Fruit fly (Drosophila melanogaster) whole organism, embryonic: Measurements from ENCODE around the gene Teh1.

Source experiments
- CG10366 ChIP-seq: fragments of 200-800 bp; sonication (Bioruptor generic); IDR thresholded peaks from 2 replicates; pipeline ENCODE4 v1.3.6; 2022; ENCODE audit warnings: missing biosample characterization, missing genetic modification characterization
- CG11085 ChIP-seq: fragments of 200-800 bp; sonication (Bioruptor generic); IDR thresholded peaks from 2 replicates; pipeline ENCODE4 v1.3.6; 2022; ENCODE audit warnings: missing biosample characterization, missing genetic modification characterization
- CG11247 ChIP-seq: fragments of 200-800 bp; sonication (Bioruptor generic); IDR thresholded peaks from 2 replicates; pipeline ENCODE4 v1.3.6; 2022; ENCODE audit warnings: missing biosample characterization, missing genetic modification characterization
- CG12391 ChIP-seq: fragments of 200-800 bp; sonication (Bioruptor generic); optimal IDR thresholded peaks from 3 replicates; lab custom pipeline; 2018; ENCODE audit warnings: missing biosample characterization, mild to moderate bottlenecking, missing genetic modification characterization, moderate library complexity
- CG14667 ChIP-seq: fragments of 200-800 bp; sonication (Bioruptor generic); IDR thresholded peaks from 2 replicates; pipeline ENCODE4 v1.3.6; 2022; ENCODE audit warnings: missing biosample characterization, missing genetic modification characterization
- CG14965 ChIP-seq: fragments of 200-800 bp; sonication (Bioruptor generic); optimal IDR thresholded peaks from 2 replicates; lab custom pipeline; 2016; ENCODE audit warnings: missing biosample characterization, missing genetic modification characterization, borderline replicate concordance
- CG15514 ChIP-seq: fragments of 200-800 bp; sonication (Bioruptor generic); optimal IDR thresholded peaks from 3 replicates; lab custom pipeline; 2017; ENCODE audit warnings: missing biosample characterization, missing genetic modification characterization, mild to moderate bottlenecking, moderate library complexity, missing genetic modification reagents
- CG16813 ChIP-seq: fragments of 200-800 bp; sonication (Bioruptor generic); IDR thresholded peaks from 3 replicates; pipeline ENCODE4 v1.3.6; 2022; ENCODE audit warnings: missing biosample characterization, missing genetic modification characterization; ENCODE audit not compliant: partially characterized antibody
- CG1832 ChIP-seq: fragments of 200-800 bp; sonication (Bioruptor generic); optimal IDR thresholded peaks from 2 replicates; lab custom pipeline; 2017; ENCODE audit warnings: missing biosample characterization, mild to moderate bottlenecking, missing genetic modification characterization, inconsistent platforms
- CG42726 ChIP-seq: fragments of 200-800 bp; sonication (Bioruptor generic); IDR thresholded peaks from 2 replicates; pipeline ENCODE4 v1.3.6; 2022; ENCODE audit warnings: missing biosample characterization, missing genetic modification characterization; ENCODE audit not compliant: partially characterized antibody
- CG4424 ChIP-seq: fragments of 200-800 bp; sonication (Bioruptor generic); optimal IDR thresholded peaks from 3 replicates; lab custom pipeline; 2016; ENCODE audit warnings: missing biosample characterization, missing genetic modification characterization
- CG4617 ChIP-seq: fragments of 200-800 bp; sonication (Bioruptor generic); optimal IDR thresholded peaks from 3 replicates; lab custom pipeline; 2016; ENCODE audit warnings: missing biosample characterization, missing genetic modification characterization, borderline replicate concordance
- CG6654 ChIP-seq: fragments of 200-800 bp; sonication (Bioruptor generic); optimal IDR thresholded peaks from 2 replicates; lab custom pipeline; 2017; ENCODE audit warnings: missing biosample characterization, mild to moderate bottlenecking, missing genetic modification characterization
- CG7357 ChIP-seq: fragments of 200-800 bp; sonication (Bioruptor generic); IDR thresholded peaks from 3 replicates; pipeline ENCODE4 v1.3.6; 2022; ENCODE audit warnings: missing biosample characterization, missing genetic modification characterization
- CG7372 ChIP-seq: fragments of 200-800 bp; sonication (Bioruptor generic); IDR thresholded peaks from 2 replicates; pipeline ENCODE4 v1.3.6; 2022; ENCODE audit warnings: missing biosample characterization, missing genetic modification characterization
- CG7556 ChIP-seq: fragments of 200-800 bp; sonication (Bioruptor generic); optimal IDR thresholded peaks from 2 replicates; lab custom pipeline; 2017; ENCODE audit warnings: missing biosample characterization, mild to moderate bottlenecking, missing genetic modification characterization
- CG8281 ChIP-seq: fragments of 200-800 bp; sonication (Bioruptor generic); optimal IDR thresholded peaks from 2 replicates; lab custom pipeline; 2018; ENCODE audit warnings: missing biosample characterization, mild to moderate bottlenecking, missing genetic modification characterization, moderate library complexity
- CG9609 ChIP-seq: fragments of 200-800 bp; sonication (Bioruptor generic); optimal IDR thresholded peaks from 3 replicates; lab custom pipeline; 2016; ENCODE audit warnings: missing biosample characterization, missing genetic modification characterization
- CG9727 ChIP-seq: fragments of 200-800 bp; sonication (Bioruptor generic); optimal IDR thresholded peaks from 3 replicates; lab custom pipeline; 2017; ENCODE audit warnings: missing biosample characterization, mild to moderate bottlenecking, missing genetic modification characterization
- D19A ChIP-seq: fragments of 200-800 bp; optimal IDR thresholded peaks from 3 replicates; lab custom pipeline; 2019; ENCODE audit warnings: missing biosample characterization, mild to moderate bottlenecking, missing genetic modification characterization, moderate library complexity
- Dek ChIP-seq: fragments of 200-800 bp; sonication (Bioruptor generic); optimal IDR thresholded peaks from 3 replicates; lab custom pipeline; 2019; ENCODE audit warnings: missing biosample characterization, mild to moderate bottlenecking, missing genetic modification characterization, moderate library complexity
- HLHmδ ChIP-seq: fragments of 200-800 bp; sonication (Bioruptor generic); optimal IDR thresholded peaks from 2 replicates; lab custom pipeline; 2018; ENCODE audit warnings: missing biosample characterization, mild to moderate bottlenecking, missing genetic modification characterization, moderate library complexity
- Hey ChIP-seq: fragments of 200-800 bp; sonication (Bioruptor generic); optimal IDR thresholded peaks from 3 replicates; lab custom pipeline; 2018; ENCODE audit warnings: missing biosample characterization, mild to moderate bottlenecking, missing genetic modification characterization
- HmgD ChIP-seq: fragments of 200-800 bp; sonication (Bioruptor generic); optimal IDR thresholded peaks from 3 replicates; lab custom pipeline; 2016; ENCODE audit warnings: missing biosample characterization, missing genetic modification characterization
- HmgZ ChIP-seq: fragments of 200-800 bp; sonication (Bioruptor generic); optimal IDR thresholded peaks from 2 replicates; lab custom pipeline; 2018; ENCODE audit warnings: missing biosample characterization, mild to moderate bottlenecking, missing genetic modification characterization
- Hr78 ChIP-seq, 2 experiments: fragments of 200-800 bp in 1 of 2; fragments of >200 bp in 1 of 2; sonication (Bioruptor generic) in 1 of 2; optimal IDR thresholded peaks; 2 replicates each; lab custom pipeline; 2017 to 2019; ENCODE audit warnings: missing biosample characterization in 2 of 2, missing genetic modification characterization in 2 of 2, mild to moderate bottlenecking in 1 of 2, moderate library complexity in 1 of 2
- MBD-R2 ChIP-seq: fragments of 200-800 bp; sonication (Bioruptor generic); IDR thresholded peaks from 2 replicates; pipeline ENCODE4 v1.3.6; 2022; ENCODE audit warnings: missing biosample characterization, missing genetic modification characterization
- Nf-YB ChIP-seq: fragments of 200-800 bp; sonication (Bioruptor generic); optimal IDR thresholded peaks from 3 replicates; lab custom pipeline; 2019; ENCODE audit warnings: missing biosample characterization, mild to moderate bottlenecking, missing genetic modification characterization, moderate library complexity
- Nf-YC ChIP-seq: fragments of 200-800 bp; optimal IDR thresholded peaks from 3 replicates; lab custom pipeline; 2019; ENCODE audit warnings: missing biosample characterization, mild to moderate bottlenecking, missing genetic modification characterization, moderate library complexity
- Usf ChIP-seq: fragments of 200-800 bp; sonication (Bioruptor generic); optimal IDR thresholded peaks from 2 replicates; lab custom pipeline; 2017; ENCODE audit warnings: missing genotype, missing biosample characterization, missing genetic modification characterization
- aop ChIP-seq: fragments of 200-800 bp; sonication (Bioruptor generic); IDR thresholded peaks from 2 replicates; pipeline ENCODE4 v1.3.6; 2022; ENCODE audit warnings: missing biosample characterization, missing genetic modification characterization
- cg ChIP-seq: fragments of 200-800 bp; sonication (Bioruptor generic); optimal IDR thresholded peaks from 3 replicates; lab custom pipeline; 2019; ENCODE audit warnings: missing biosample characterization, mild to moderate bottlenecking, missing genetic modification characterization, moderate library complexity
- ci ChIP-seq: fragments of 200-800 bp; sonication (Bioruptor generic); IDR thresholded peaks from 3 replicates; pipeline ENCODE4 v1.3.6; 2022; ENCODE audit warnings: missing biosample characterization, missing genetic modification characterization
- corto ChIP-seq: fragments of 200-800 bp; sonication (Bioruptor generic); optimal IDR thresholded peaks from 2 replicates; lab custom pipeline; 2016; ENCODE audit warnings: missing biosample characterization, mild to moderate bottlenecking, missing genetic modification characterization, moderate library complexity
- emc ChIP-seq: fragments of 200-800 bp; sonication (Bioruptor generic); optimal IDR thresholded peaks from 2 replicates; lab custom pipeline; 2016; ENCODE audit warnings: missing biosample characterization, missing genetic modification characterization
- gsb-n ChIP-seq: fragments of 200-800 bp; sonication (Bioruptor generic); optimal IDR thresholded peaks from 3 replicates; lab custom pipeline; 2018; ENCODE audit warnings: missing biosample characterization, mild to moderate bottlenecking, missing genetic modification characterization
- hbn ChIP-seq: fragments of 200-800 bp; sonication (Bioruptor generic); IDR thresholded peaks from 2 replicates; pipeline ENCODE4 v1.3.6; 2022; ENCODE audit warnings: missing biosample characterization, missing genetic modification characterization; ENCODE audit not compliant: partially characterized antibody
- hkb ChIP-seq, 2 experiments: fragments of 200-800 bp in 1 of 2; fragments of >200 bp in 1 of 2; sonication (Bioruptor generic) in 1 of 2; IDR thresholded peaks in 1 of 2; optimal IDR thresholded peaks in 1 of 2; 2 replicates each; pipeline versions ENCODE4 v1.3.6 to Lab custom; 2017 to 2022; ENCODE audit warnings: missing biosample characterization in 1 of 2, missing genetic modification characterization in 1 of 2
- jigr1 ChIP-seq: fragments of 200-800 bp; sonication (Bioruptor generic); IDR thresholded peaks from 3 replicates; pipeline ENCODE4 v1.3.6; 2022; ENCODE audit warnings: missing biosample characterization, missing genetic modification characterization
- lab ChIP-seq: fragments of 200-800 bp; sonication (Bioruptor generic); optimal IDR thresholded peaks from 3 replicates; lab custom pipeline; 2017; ENCODE audit warnings: missing biosample characterization, missing genetic modification characterization, mild to moderate bottlenecking, moderate library complexity, missing genetic modification reagents
- nerfin-1 ChIP-seq: fragments of 200-800 bp; sonication (Bioruptor generic); optimal IDR thresholded peaks from 3 replicates; lab custom pipeline; 2019; ENCODE audit warnings: missing biosample characterization, mild to moderate bottlenecking, missing genetic modification characterization, moderate library complexity
- nmo ChIP-seq: fragments of 200-800 bp; sonication (Bioruptor generic); optimal IDR thresholded peaks from 2 replicates; lab custom pipeline; 2018; ENCODE audit warnings: missing biosample characterization, mild to moderate bottlenecking, missing genetic modification characterization, moderate library complexity
- oc ChIP-seq: fragments of 200-800 bp; sonication (Bioruptor generic); optimal IDR thresholded peaks from 2 replicates; lab custom pipeline; 2018; ENCODE audit warnings: missing biosample characterization, mild to moderate bottlenecking, missing genetic modification characterization, moderate library complexity
- psq ChIP-seq: fragments of 200-800 bp; sonication (Bioruptor generic); optimal IDR thresholded peaks from 2 replicates; lab custom pipeline; 2017; ENCODE audit warnings: missing biosample characterization, missing genetic modification characterization
- row ChIP-seq: fragments of 200-800 bp; sonication (Bioruptor generic); IDR thresholded peaks from 3 replicates; pipeline ENCODE4 v1.3.6; 2022; ENCODE audit warnings: missing biosample characterization, missing genetic modification characterization
- tin ChIP-seq: fragments of 200-800 bp; sonication (Bioruptor generic); optimal IDR thresholded peaks from 3 replicates; lab custom pipeline; 2016; ENCODE audit warnings: missing biosample characterization, missing genetic modification characterization
- trem ChIP-seq: fragments of 200-800 bp; optimal IDR thresholded peaks from 3 replicates; lab custom pipeline; 2019; ENCODE audit warnings: missing biosample characterization, mild to moderate bottlenecking, missing genetic modification characterization, moderate library complexity
- ttk ChIP-seq: fragments of 200-800 bp; sonication (Bioruptor generic); IDR thresholded peaks from 2 replicates; pipeline ENCODE4 v2.1.2; 2022; ENCODE audit warnings: missing biosample characterization, missing genetic modification characterization
- z ChIP-seq: fragments of 200-800 bp; sonication (Bioruptor generic); IDR thresholded peaks from 3 replicates; pipeline ENCODE4 v1.3.6; 2022; ENCODE audit warnings: missing biosample characterization, missing genetic modification characterization

The Teh1 gene

dm6 chr3R:9808946-9809545 is 58.9 kb downstream of the Teh1 start, which contains the start of gene FBXO11 (continued):
- TF ChIP-seq CG14667 (GFP tag; lab: Robert Waterston, UW) (no peak), CG7357 (GFP tag; lab: Robert Waterston, UW) (no peak), lab (no peak), Dek (no peak), emc (GFP tag; lab: Kevin White, UChicago) (no peak), CG15514 (peak; percentile 40), CG14965 (no peak), nerfin-1 (tag; lab: Kevin White, UChicago) (peak; percentile 32), CG11247 (GFP tag; lab: Robert Waterston, UW) (no peak), hbn (peak; percentile 62), cg (GFP tag; lab: Kevin White, UChicago) (peak; percentile 94), CG16813 (GFP tag; lab: Robert Waterston, UW) (peak; percentile 18; the same call in 1 of the 3 replicates), nmo (GFP tag; lab: Kevin White, UChicago) (peak; percentile 52), oc (no peak), CG9727 (GFP tag; lab: Kevin White, UChicago) (peak; percentile 2), CG11085 (GFP tag; lab: Robert Waterston, UW) (no peak), Hr78 (GFP tag; optimal IDR thresholded peaks at IDR 0.05; lab: Kevin White, UChicago) (no peak), CG42726 (no peak), CG4424 (GFP tag; lab: Kevin White, UChicago) (no peak), gsb-n (tag; lab: Kevin White, UChicago) (no peak), CG1832 (GFP tag; lab: Kevin White, UChicago) (peak; percentile 93), HmgZ (peak; percentile 34), CG4617 (GFP tag; lab: Kevin White, UChicago) (peak; percentile 100), CG8281 (no peak), ttk (GFP tag; lab: Robert Waterston, UW) (peak; percentile 13; the same call in 1 of the 2 replicates), HLHmδ (GFP tag; lab: Kevin White, UChicago) (no peak), hkb (optimal IDR thresholded peaks at IDR 0.05; lab: Kevin White, UChicago) (peak; percentile 72), hkb (GFP tag; IDR thresholded peaks at IDR 0.05; lab: Robert Waterston, UW) (no peak), Nf-YC (tag; lab: Kevin White, UChicago) (peak; percentile 90), psq (GFP tag; lab: Kevin White, UChicago) (peak; percentile 100), CG6654 (GFP tag; lab: Kevin White, UChicago) (no peak), Hey (no peak), D19A (no peak), CG10366 (GFP tag; lab: Robert Waterston, UW) (no peak), CG7372 (GFP tag; lab: Robert Waterston, UW) (no peak), tin (GFP tag; lab: Kevin White, UChicago) (no peak), Usf (no peak), z (GFP tag; lab: Robert Waterston, UW) (no peak), jigr1 (GFP tag; lab: Robert Waterston, UW) (no peak), CG7556 (GFP tag; lab: Kevin White, UChicago) (no peak), row (GFP tag; lab: Robert Waterston, UW) (no peak), Nf-YB (GFP tag; lab: Kevin White, UChicago) (peak; percentile 72), CG9609 (GFP tag; lab: Kevin White, UChicago) (no peak), HmgD (peak; percentile 75), aop (GFP tag; lab: Robert Waterston, UW) (no peak), CG12391 (tag; lab: Kevin White, UChicago) (peak; percentile 12), trem (tag; lab: Kevin White, UChicago) (peak; percentile 34), corto (GFP tag; lab: Kevin White, UChicago) (no peak), MBD-R2 (GFP tag; lab: Robert Waterston, UW) (peak; percentile 59), ci (GFP tag; lab: Robert Waterston, UW) (peak; percentile 8; the same call in 1 of the 3 replicates)
